Fruit fly (Drosophila melanogaster) whole organism, embryonic: ENCODE data around the gene Pi4KIIalpha.

Experiments used
- Abd-B ChIP-seq: fragments of 200-800 bp; sonication (Bioruptor generic); optimal IDR thresholded peaks from 2 replicates; lab custom pipeline; 2018; ENCODE audit warnings: missing biosample characterization, mild to moderate bottlenecking, missing genetic modification characterization, moderate library complexity
- Aef1 ChIP-seq: fragments of 200-800 bp; sonication (Bioruptor generic); IDR thresholded peaks from 3 replicates; pipeline ENCODE4 v1.3.6; 2022; ENCODE audit warnings: missing biosample characterization, missing genetic modification characterization
- Atf-2 ChIP-seq: fragments of 200-800 bp; sonication (Bioruptor generic); optimal IDR thresholded peaks from 2 replicates; lab custom pipeline; 2016; ENCODE audit warnings: missing biosample characterization, missing genetic modification characterization
- Bdp1 ChIP-seq: fragments of 200-800 bp; sonication (Bioruptor generic); optimal IDR thresholded peaks from 3 replicates; lab custom pipeline; 2016; ENCODE audit warnings: missing biosample characterization, missing genetic modification characterization
- CG10979 ChIP-seq: fragments of 200-800 bp; sonication (Bioruptor generic); optimal IDR thresholded peaks from 2 replicates; lab custom pipeline; 2018; ENCODE audit warnings: missing biosample characterization, mild to moderate bottlenecking, missing genetic modification characterization, moderate library complexity
- CG14050 ChIP-seq: fragments of 200-800 bp; sonication (Bioruptor generic); IDR thresholded peaks from 3 replicates; pipeline ENCODE4 v1.3.6; 2022; ENCODE audit warnings: missing biosample characterization, missing genetic modification characterization
- CG16815 ChIP-seq: fragments of 200-800 bp; sonication (Bioruptor generic); optimal IDR thresholded peaks from 3 replicates; lab custom pipeline; 2017; ENCODE audit warnings: missing biosample characterization, mild to moderate bottlenecking, missing genetic modification characterization
- CG17612 ChIP-seq: fragments of 200-800 bp; sonication (Bioruptor generic); IDR thresholded peaks from 2 replicates; pipeline ENCODE4 v1.3.6; 2022; ENCODE audit warnings: missing biosample characterization, missing genetic modification characterization
- CG1792 ChIP-seq: fragments of 200-800 bp; sonication (Bioruptor generic); optimal IDR thresholded peaks from 2 replicates; lab custom pipeline; 2016; ENCODE audit warnings: missing biosample characterization, missing genetic modification characterization
- CG18476 ChIP-seq: fragments of 200-800 bp; sonication (Bioruptor generic); optimal IDR thresholded peaks from 2 replicates; lab custom pipeline; 2016; ENCODE audit warnings: missing biosample characterization, mild to moderate bottlenecking, missing genetic modification characterization
- CG4328 ChIP-seq: fragments of 200-800 bp; sonication (Bioruptor generic); optimal IDR thresholded peaks from 3 replicates; lab custom pipeline; 2017; ENCODE audit warnings: missing biosample characterization, missing genetic modification reagents, missing genetic modification characterization
- CG4617 ChIP-seq: fragments of 200-800 bp; sonication (Bioruptor generic); optimal IDR thresholded peaks from 3 replicates; lab custom pipeline; 2016; ENCODE audit warnings: missing biosample characterization, missing genetic modification characterization, borderline replicate concordance
- CG4707 ChIP-seq: fragments of 200-800 bp; sonication (Bioruptor generic); optimal IDR thresholded peaks from 2 replicates; lab custom pipeline; 2018; ENCODE audit warnings: missing biosample characterization, mild to moderate bottlenecking, missing genetic modification characterization, moderate library complexity
- CG6175 ChIP-seq: fragments of 200-800 bp; sonication (Bioruptor generic); IDR thresholded peaks from 3 replicates; pipeline ENCODE4 v1.3.6; 2022; ENCODE audit warnings: missing biosample characterization, missing genetic modification characterization
- CG7556 ChIP-seq: fragments of 200-800 bp; sonication (Bioruptor generic); optimal IDR thresholded peaks from 2 replicates; lab custom pipeline; 2017; ENCODE audit warnings: missing biosample characterization, mild to moderate bottlenecking, missing genetic modification characterization
- CG7839 ChIP-seq: fragments of 200-800 bp; sonication (Bioruptor generic); optimal IDR thresholded peaks from 3 replicates; lab custom pipeline; 2018; ENCODE audit warnings: missing biosample characterization, mild to moderate bottlenecking, missing genetic modification characterization, moderate library complexity
- CG7963 ChIP-seq: fragments of 200-800 bp; sonication (Bioruptor generic); IDR thresholded peaks from 3 replicates; pipeline ENCODE4 v1.3.6; 2022; ENCODE audit warnings: missing biosample characterization, missing genetic modification characterization; ENCODE audit not compliant: partially characterized antibody
- CG9817 ChIP-seq: fragments of 200-800 bp; sonication (Bioruptor generic); optimal IDR thresholded peaks from 2 replicates; lab custom pipeline; 2018; ENCODE audit warnings: missing biosample characterization, mild to moderate bottlenecking, missing genetic modification characterization, moderate library complexity
- D19B ChIP-seq: fragments of 200-800 bp; sonication (Bioruptor generic); optimal IDR thresholded peaks from 2 replicates; lab custom pipeline; 2017; ENCODE audit warnings: missing biosample characterization, mild to moderate bottlenecking, missing genetic modification characterization
- Dp ChIP-seq: fragments of 200-800 bp; sonication (Bioruptor generic); optimal IDR thresholded peaks from 2 replicates; lab custom pipeline; 2018; ENCODE audit warnings: missing biosample characterization, mild to moderate bottlenecking, missing genetic modification characterization, moderate library complexity
- Drgx ChIP-seq: fragments of 200-800 bp; sonication (Bioruptor generic); IDR thresholded peaks from 2 replicates; pipeline ENCODE4 v1.3.6; 2022; ENCODE audit warnings: missing biosample characterization, missing genetic modification characterization
- Elba2 ChIP-seq: fragments of 200-800 bp; sonication (Bioruptor generic); optimal IDR thresholded peaks from 3 replicates; lab custom pipeline; 2016; ENCODE audit warnings: missing biosample characterization, missing genetic modification characterization
- Fer1 ChIP-seq: fragments of 200-800 bp; sonication (Bioruptor generic); optimal IDR thresholded peaks from 2 replicates; lab custom pipeline; 2017; ENCODE audit warnings: missing biosample characterization, mild to moderate bottlenecking, missing genetic modification characterization
- HmgZ ChIP-seq: fragments of 200-800 bp; sonication (Bioruptor generic); optimal IDR thresholded peaks from 2 replicates; lab custom pipeline; 2018; ENCODE audit warnings: missing biosample characterization, mild to moderate bottlenecking, missing genetic modification characterization
- Hr3 ChIP-seq: fragments of 200-800 bp; sonication (Bioruptor generic); optimal IDR thresholded peaks from 3 replicates; lab custom pipeline; 2016; ENCODE audit warnings: missing biosample characterization, missing genetic modification characterization
- Hr39 ChIP-seq: fragments of >200 bp; optimal IDR thresholded peaks from 2 replicates; lab custom pipeline; 2017
- Mes4 ChIP-seq: fragments of 200-800 bp; sonication (Bioruptor generic); optimal IDR thresholded peaks from 2 replicates; lab custom pipeline; 2016; ENCODE audit warnings: missing biosample characterization, missing genetic modification characterization
- Pdp1 ChIP-seq, 2 experiments: fragments of 200-800 bp; sonication (Bioruptor generic); optimal IDR thresholded peaks; 3 replicates each; lab custom pipeline; 2016; ENCODE audit warnings: missing biosample characterization in 2 of 2, missing genetic modification characterization in 2 of 2, mild to moderate bottlenecking in 1 of 2, moderate library complexity in 1 of 2
- Ravus ChIP-seq: fragments of 200-800 bp; sonication (Bioruptor generic); IDR thresholded peaks from 2 replicates; pipeline ENCODE4 v1.3.6; 2022; ENCODE audit warnings: missing biosample characterization, missing genetic modification characterization
- bab2 ChIP-seq: fragments of 200-800 bp; sonication (Bioruptor generic); optimal IDR thresholded peaks from 2 replicates; lab custom pipeline; 2016; ENCODE audit warnings: missing biosample characterization, missing genetic modification characterization
- bcd ChIP-seq: fragments of 200-800 bp; sonication (Bioruptor generic); optimal IDR thresholded peaks from 2 replicates; lab custom pipeline; 2017; ENCODE audit warnings: missing biosample characterization, mild to moderate bottlenecking, missing genetic modification characterization
- cato ChIP-seq: fragments of 200-800 bp; sonication (Bioruptor generic); optimal IDR thresholded peaks from 2 replicates; lab custom pipeline; 2016; ENCODE audit warnings: missing biosample characterization, missing genetic modification characterization, borderline replicate concordance
- dm ChIP-seq: fragments of 200-800 bp; sonication (Bioruptor generic); optimal IDR thresholded peaks from 3 replicates; lab custom pipeline; 2016; ENCODE audit warnings: missing biosample characterization, missing genetic modification characterization
- dmrt99B ChIP-seq: fragments of 200-800 bp; sonication (Bioruptor generic); optimal IDR thresholded peaks from 2 replicates; lab custom pipeline; 2018; ENCODE audit warnings: missing biosample characterization, mild to moderate bottlenecking, missing genetic modification characterization, moderate library complexity
- grau ChIP-seq: fragments of 200-800 bp; optimal IDR thresholded peaks from 3 replicates; lab custom pipeline; 2019; ENCODE audit warnings: missing biosample characterization, mild to moderate bottlenecking, missing genetic modification characterization, moderate library complexity
- her ChIP-seq: fragments of 200-800 bp; sonication (Bioruptor generic); optimal IDR thresholded peaks from 2 replicates; lab custom pipeline; 2016; ENCODE audit warnings: missing biosample characterization, missing genetic modification characterization
- kni ChIP-seq: fragments of 200-800 bp; sonication (Bioruptor generic); optimal IDR thresholded peaks from 3 replicates; lab custom pipeline; 2017; ENCODE audit warnings: mild to moderate bottlenecking, missing biosample characterization, missing genetic modification reagents, missing genetic modification characterization
- mam ChIP-seq: fragments of 200-800 bp; sonication (Bioruptor generic); optimal IDR thresholded peaks from 3 replicates; lab custom pipeline; 2016; ENCODE audit warnings: missing biosample characterization, missing genetic modification characterization
- oc ChIP-seq: fragments of 200-800 bp; sonication (Bioruptor generic); optimal IDR thresholded peaks from 2 replicates; lab custom pipeline; 2018; ENCODE audit warnings: missing biosample characterization, mild to moderate bottlenecking, missing genetic modification characterization, moderate library complexity
- pum ChIP-seq: fragments of 200-800 bp; sonication (Bioruptor generic); optimal IDR thresholded peaks from 2 replicates; lab custom pipeline; 2016; ENCODE audit warnings: missing biosample characterization, missing genetic modification characterization
- ranshi ChIP-seq: fragments of 200-800 bp; sonication (Bioruptor generic); IDR thresholded peaks from 2 replicates; pipeline ENCODE4 v1.3.6; 2022; ENCODE audit warnings: missing biosample characterization, missing genetic modification characterization
- repo ChIP-seq: fragments of 200-800 bp; sonication (Bioruptor generic); optimal IDR thresholded peaks from 2 replicates; lab custom pipeline; 2016; ENCODE audit warnings: missing biosample characterization, missing genetic modification characterization
- schlank ChIP-seq: fragments of 200-800 bp; sonication (Bioruptor generic); optimal IDR thresholded peaks from 2 replicates; lab custom pipeline; 2018; ENCODE audit warnings: missing biosample characterization, mild to moderate bottlenecking, missing genetic modification characterization
- sd ChIP-seq: fragments of 200-800 bp; sonication (Bioruptor generic); optimal IDR thresholded peaks from 3 replicates; lab custom pipeline; 2018; ENCODE audit warnings: missing biosample characterization, mild to moderate bottlenecking, missing genetic modification characterization, moderate library complexity
- slbo ChIP-seq: fragments of 200-800 bp; sonication (Bioruptor generic); IDR thresholded peaks from 2 replicates; pipeline ENCODE4 v1.3.6; 2022; ENCODE audit warnings: missing biosample characterization, missing genetic modification characterization
- slp2 ChIP-seq: fragments of 200-800 bp; sonication (Bioruptor generic); optimal IDR thresholded peaks from 2 replicates; lab custom pipeline; 2016; ENCODE audit warnings: missing biosample characterization, missing genetic modification characterization
- sob ChIP-seq: fragments of 200-800 bp; sonication (Bioruptor generic); IDR thresholded peaks from 2 replicates; pipeline ENCODE4 v1.3.6; 2022; ENCODE audit warnings: missing biosample characterization, missing genetic modification characterization
- twi ChIP-seq: fragments of 200-800 bp; optimal IDR thresholded peaks from 2 replicates; lab custom pipeline; 2019; ENCODE audit warnings: missing biosample characterization, mild to moderate bottlenecking, missing genetic modification characterization, moderate library complexity
- tx ChIP-seq: fragments of 200-800 bp; sonication (Bioruptor generic); optimal IDR thresholded peaks from 2 replicates; lab custom pipeline; 2016; ENCODE audit warnings: missing biosample characterization, missing genetic modification characterization
- wek ChIP-seq: fragments of 200-800 bp; sonication (Bioruptor generic); optimal IDR thresholded peaks from 3 replicates; lab custom pipeline; 2018; ENCODE audit warnings: missing biosample characterization, mild to moderate bottlenecking, missing genetic modification characterization, moderate library complexity
- zfh1 ChIP-seq: fragments of 200-800 bp; sonication (Bioruptor generic); IDR thresholded peaks from 3 replicates; pipeline ENCODE4 v1.3.6; 2022; ENCODE audit warnings: missing biosample characterization, missing genetic modification characterization

The Pi4KIIalpha gene

DNA sequence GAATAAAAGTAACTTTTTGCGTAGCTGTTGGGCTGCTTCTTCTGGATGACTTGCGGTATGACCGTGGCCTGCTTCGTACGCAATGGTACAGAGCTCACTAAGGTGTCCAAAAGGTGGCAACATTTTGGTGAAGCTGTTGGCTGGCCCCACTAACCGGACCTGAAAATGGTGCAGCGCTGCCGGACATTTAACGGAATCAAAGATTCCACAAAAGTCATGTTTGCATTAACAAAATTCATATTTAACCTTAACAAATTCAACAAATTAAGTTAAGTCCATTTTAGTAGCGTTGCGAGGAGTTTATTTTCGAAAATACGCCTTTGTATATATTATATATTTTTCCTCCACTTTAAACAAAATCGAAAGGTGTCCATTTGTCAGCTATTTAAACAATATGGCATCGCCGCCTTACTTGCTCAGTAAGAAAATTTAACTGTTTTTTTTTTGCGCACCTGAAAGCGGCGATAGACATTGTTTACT lies 37.6 kb upstream of the Pi4KIIalpha start, which contains the start of the genes kra and SecS (continued):
- TF ChIP-seq CG10979 (tag; lab: Kevin White, UChicago), result peak; percentile 46
- no peak for TF ChIP-seq CG6175 (GFP tag; lab: Robert Waterston, UW)
- TF ChIP-seq Pdp1 (GFP tag; optimal IDR thresholded peaks at IDR 0.05; lab: Kevin White, UChicago), result peak; percentile 13 to 51
- TF ChIP-seq twi (tag; lab: Kevin White, UChicago), result peak; percentile 27
- no peak for TF ChIP-seq oc (tag; lab: Kevin White, UChicago)
- peak; percentile 54 for TF ChIP-seq bab2 (GFP tag; lab: Kevin White, UChicago)
- TF ChIP-seq Bdp1, result peak; percentile 18
- TF ChIP-seq zfh1 (GFP tag; lab: Robert Waterston, UW), result no peak
- TF ChIP-seq CG17612 (GFP tag; lab: Robert Waterston, UW), result no peak
- peak; percentile 63 for TF ChIP-seq HmgZ
- peak; percentile 52 for TF ChIP-seq CG18476
- TF ChIP-seq Mes4 (GFP tag; lab: Kevin White, UChicago), result no peak
- TF ChIP-seq CG4617, result peak; percentile 86
- TF ChIP-seq Aef1 (GFP tag; lab: Robert Waterston, UW), result no peak
- TF ChIP-seq Dp (GFP tag; lab: Kevin White, UChicago), result peak; percentile 58
- TF ChIP-seq CG7556 (GFP tag; lab: Kevin White, UChicago), result peak; percentile 62
- TF ChIP-seq CG14050 (GFP tag; lab: Robert Waterston, UW), result no peak
- no peak for TF ChIP-seq CG4707
- TF ChIP-seq dm (GFP tag; lab: Kevin White, UChicago), result no peak
- TF ChIP-seq cato (GFP tag; lab: Kevin White, UChicago), result peak; percentile 5
- TF ChIP-seq ranshi, result no peak
- peak; percentile 63 for TF ChIP-seq bcd
- peak; percentile 20 for TF ChIP-seq tx (GFP tag; lab: Kevin White, UChicago)
- TF ChIP-seq Hr3 (GFP tag; lab: Kevin White, UChicago), result peak; percentile 66
- no peak for TF ChIP-seq CG7963 (GFP tag; lab: Robert Waterston, UW)
- TF ChIP-seq slp2, result peak; percentile 36
- TF ChIP-seq schlank (tag; lab: Kevin White, UChicago), result peak; percentile 30
- TF ChIP-seq her (GFP tag; lab: Kevin White, UChicago), result no peak
- TF ChIP-seq CG1792 (GFP tag; lab: Kevin White, UChicago), result peak; percentile 38
- TF ChIP-seq slbo, result no peak
- peak; percentile 68 for TF ChIP-seq Fer1 (GFP tag; lab: Kevin White, UChicago)
- peak; percentile 63 for TF ChIP-seq CG4328 (GFP tag; lab: Kevin White, UChicago)
- TF ChIP-seq wek (GFP tag; lab: Kevin White, UChicago), result no peak
- peak; percentile 68 for TF ChIP-seq mam (GFP tag; lab: Kevin White, UChicago)
- no peak for TF ChIP-seq Ravus (GFP tag; lab: Robert Waterston, UW)
- peak; percentile 81 for TF ChIP-seq Elba2
- no peak for TF ChIP-seq kni
- peak; percentile 75 for TF ChIP-seq CG9817 (tag; lab: Kevin White, UChicago)
- no peak for TF ChIP-seq Abd-B
- peak; percentile 52 for TF ChIP-seq pum (GFP tag; lab: Kevin White, UChicago)
- TF ChIP-seq dmrt99B (tag; lab: Kevin White, UChicago), result no peak
- peak; percentile 23 for TF ChIP-seq CG16815 (GFP tag; lab: Kevin White, UChicago)
- TF ChIP-seq D19B, result peak; percentile 4
- no peak for TF ChIP-seq repo (GFP tag; lab: Kevin White, UChicago)
- TF ChIP-seq Hr39, result no peak
- no peak for TF ChIP-seq CG7839 (tag; lab: Kevin White, UChicago)
- TF ChIP-seq sob (GFP tag; lab: Robert Waterston, UW), result no peak
- peak; percentile 54 for TF ChIP-seq grau (tag; lab: Kevin White, UChicago)
- TF ChIP-seq Drgx (GFP tag; lab: Robert Waterston, UW), result no peak
- TF ChIP-seq Atf-2 (GFP tag; lab: Kevin White, UChicago), result peak; percentile 7
- peak; percentile 9 for TF ChIP-seq sd
